Worm (Caenorhabditis elegans) whole organism, early embryonic: ENCODE results near the gene C02E7.10.

ENCODE experiments used
- B0310.2 ChIP-seq: sonication (generic microtip); optimal IDR thresholded peaks from 2 replicates; lab custom pipeline; 2016; ENCODE audit warnings: mild to moderate bottlenecking, missing genetic modification characterization, missing compliant biosample characterization
- F13C5.2 ChIP-seq: sonication (generic microtip); optimal IDR thresholded peaks from 2 replicates; lab custom pipeline; 2017; ENCODE audit warnings: mild to moderate bottlenecking, missing genetic modification characterization, inconsistent platforms, missing compliant biosample characterization
- aly-1 ChIP-seq: sonication (generic microtip); optimal IDR thresholded peaks from 2 replicates; lab custom pipeline; 2016; ENCODE audit warnings: missing genetic modification characterization, missing compliant biosample characterization
- ama-1 ChIP-seq: fragments of 150-350 bp; optimal IDR thresholded peaks from 2 replicates; lab custom pipeline; 2014
- ceh-13 ChIP-seq: fragments of 200-800 bp; sonication (Bioruptor generic); optimal IDR thresholded peaks from 2 replicates; lab custom pipeline; 2018; ENCODE audit warnings: mild to moderate bottlenecking, missing genetic modification characterization, missing compliant biosample characterization
- ceh-36 ChIP-seq: sonication (generic microtip); optimal IDR thresholded peaks from 2 replicates; lab custom pipeline; 2016; ENCODE audit warnings: missing genetic modification characterization, inconsistent platforms, missing compliant biosample characterization
- ets-7 ChIP-seq: sonication (generic microtip); optimal IDR thresholded peaks from 2 replicates; lab custom pipeline; 2016; ENCODE audit warnings: missing genotype, missing genetic modification characterization, missing compliant biosample characterization
- flt-1 ChIP-seq: fragments of 200-800 bp; sonication (Bioruptor generic); IDR thresholded peaks from 2 replicates; pipeline ENCODE4 v1.3.6; 2022; ENCODE audit warnings: missing genetic modification characterization, missing compliant biosample characterization
- hmbx-1 ChIP-seq: sonication (generic microtip); optimal IDR thresholded peaks from 2 replicates; lab custom pipeline; 2016; ENCODE audit warnings: mild to moderate bottlenecking, missing genetic modification characterization, missing compliant biosample characterization
- hmg-4 ChIP-seq: fragments of 200-800 bp; sonication (Bioruptor generic); optimal IDR thresholded peaks from 2 replicates; lab custom pipeline; 2018; ENCODE audit warnings: mild to moderate bottlenecking, missing genetic modification characterization, missing compliant biosample characterization
- hnd-1 ChIP-seq: sonication (generic microtip); optimal IDR thresholded peaks from 2 replicates; lab custom pipeline; 2016; ENCODE audit warnings: missing genetic modification characterization, missing compliant biosample characterization
- pes-1 ChIP-seq: fragments of 200-800 bp; sonication (Bioruptor generic); IDR thresholded peaks from 2 replicates; pipeline ENCODE4 v1.3.6; 2022; ENCODE audit warnings: missing genetic modification reagents, missing genetic modification characterization, missing compliant biosample characterization
- scrt-1 ChIP-seq: fragments of 200-800 bp; sonication (Bioruptor generic); IDR thresholded peaks from 2 replicates; pipeline ENCODE4 v1.3.6; 2022; ENCODE audit warnings: missing genetic modification characterization, missing compliant biosample characterization
- sea-1 ChIP-seq: fragments of 200-800 bp; sonication (Bioruptor generic); conservative IDR thresholded peaks from 2 replicates; pipeline ENCODE4 v1.3.6; 2022; ENCODE audit warnings: missing genetic modification characterization, missing compliant biosample characterization
- tbx-11 ChIP-seq: fragments of 200-800 bp; sonication (Bioruptor generic); IDR thresholded peaks from 2 replicates; pipeline ENCODE4 v1.3.6; 2022; ENCODE audit warnings: missing genetic modification characterization, missing compliant biosample characterization
- tbx-37 ChIP-seq: fragments of 200-800 bp; sonication (Bioruptor generic); conservative IDR thresholded peaks from 2 replicates; pipeline ENCODE4 v1.3.6; 2022; ENCODE audit warnings: missing genetic modification reagents, missing genetic modification characterization, missing compliant biosample characterization
- tra-4 ChIP-seq: sonication (generic microtip); optimal IDR thresholded peaks from 2 replicates; lab custom pipeline; 2017; ENCODE audit warnings: missing genetic modification characterization, missing compliant biosample characterization

Gene C02E7.10

DNA sequence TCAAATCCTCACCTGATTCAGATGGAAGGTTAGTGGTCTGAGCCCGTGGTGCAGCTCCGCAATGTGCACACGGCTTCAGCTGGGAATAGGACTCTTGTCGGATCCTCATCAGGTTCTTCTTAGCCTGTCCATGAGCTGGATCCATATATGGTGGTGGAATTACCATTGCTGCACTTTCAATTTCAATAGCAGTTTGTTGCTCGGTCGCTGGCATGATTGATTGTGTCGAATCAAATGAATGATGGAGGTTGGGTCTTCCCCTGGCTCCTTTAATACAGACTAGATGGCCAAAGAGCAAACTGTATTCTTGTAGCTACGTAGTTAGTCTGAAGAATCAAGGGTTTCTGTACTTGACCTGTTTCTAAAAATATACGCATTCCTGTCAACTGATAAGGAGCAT, at the start of gene C02E7.10:
Gene C02E7.10 (minus strand): TSS at position 232 of the 400 bp plus-strand sequence.
- no peak for TF ChIP-seq tbx-37 (GFP tag; lab: Robert Waterston, UW)
- no peak for TF ChIP-seq pes-1 (GFP tag; lab: Robert Waterston, UW)
- no peak for TF ChIP-seq ceh-13 (GFP tag; lab: Kevin White, UChicago)
- TF ChIP-seq ceh-36 = no peak
- no peak for TF ChIP-seq hmg-4
- TF ChIP-seq hmbx-1 (tag; lab: Kevin White, UChicago) = no peak
- no peak for TF ChIP-seq tbx-11 (GFP tag; lab: Robert Waterston, UW)
- no peak for TF ChIP-seq scrt-1 (GFP tag; lab: Robert Waterston, UW)
- no peak for TF ChIP-seq flt-1
- no peak for TF ChIP-seq aly-1 (tag; lab: Kevin White, UChicago)
- no peak for TF ChIP-seq sea-1
- TF ChIP-seq B0310.2 (tag; lab: Kevin White, UChicago) = no peak
- TF ChIP-seq tra-4 (tag; lab: Kevin White, UChicago) = no peak

ce11 chrV:4980873-4981272, 48.0 kb upstream of the C02E7.10 start, which contains the start of gene srsx-12:
Gene srsx-12, minus strand, starts transcription at chrV:4980973.
- TF ChIP-seq tbx-11 (GFP tag; lab: Robert Waterston, UW) = no peak

DNA sequence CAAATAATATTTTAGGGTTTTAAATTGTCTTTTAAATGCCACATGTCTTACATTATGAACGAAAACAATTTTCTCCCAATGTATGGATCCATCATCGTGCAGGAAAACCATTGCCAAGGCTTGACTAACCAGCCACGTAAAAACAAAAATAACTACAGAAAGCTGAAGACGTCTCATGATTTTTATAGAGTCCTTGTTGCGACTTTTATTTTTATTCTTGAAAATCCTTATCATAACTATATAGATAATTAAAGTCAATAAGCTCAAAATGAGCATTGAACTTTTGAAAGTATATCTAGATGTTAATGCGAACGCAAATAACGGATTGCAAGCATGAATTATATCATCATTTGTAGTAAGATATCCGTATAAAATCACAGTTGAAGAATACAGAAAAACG, 47.2 kb upstream of the C02E7.10 start:
- TF ChIP-seq ets-7 (tag; lab: Kevin White, UChicago) (no peak), sea-1 (no peak), ceh-13 (GFP tag; lab: Kevin White, UChicago) (no peak)

DNA sequence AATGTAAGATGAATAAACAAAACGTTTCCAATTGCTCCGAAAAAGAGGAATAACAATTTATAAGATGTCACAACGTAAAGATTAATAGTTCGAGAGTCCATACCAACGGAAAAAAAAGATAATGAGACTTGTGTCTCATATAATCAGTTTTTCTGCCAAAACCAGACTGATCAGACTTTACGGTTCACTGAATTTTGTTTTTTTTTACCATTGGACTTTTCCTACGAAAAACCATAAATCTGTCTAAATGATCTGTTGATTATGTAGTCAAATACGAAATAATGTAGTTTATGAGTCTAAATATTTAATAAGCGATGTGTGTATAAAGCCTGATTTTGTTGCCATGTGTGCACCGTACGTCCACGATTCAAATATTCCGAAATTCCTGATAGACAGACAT, 46.2 kb upstream of the C02E7.10 start, which contains the start of gene srsx-11:
Gene srsx-11 (minus strand): TSS at position 101 of the 400 bp plus-strand sequence.
- TF ChIP-seq tra-4 (tag; lab: Kevin White, UChicago) (no peak), tbx-11 (GFP tag; lab: Robert Waterston, UW) (no peak), ceh-36 (no peak), ama-1 (lab: Kevin White, UChicago) (no peak)

DNA sequence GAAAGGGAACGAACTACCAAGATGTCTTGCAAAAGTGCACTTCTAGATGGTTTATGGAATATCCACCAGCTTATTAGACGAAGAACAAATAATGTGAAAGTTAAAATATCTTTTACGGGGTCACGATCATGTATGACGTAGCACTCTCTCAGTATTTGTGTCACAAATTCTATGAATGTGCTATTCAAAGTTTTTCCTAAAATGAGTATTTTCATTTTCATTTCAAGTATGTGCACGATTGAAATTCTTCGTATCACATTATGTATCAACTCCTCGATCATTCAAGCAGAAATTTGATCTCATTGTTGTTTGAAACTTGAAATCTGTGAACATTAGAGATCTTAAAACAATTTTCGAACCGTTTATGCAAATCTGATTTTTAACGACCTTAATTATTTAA, 44.7 kb upstream of the C02E7.10 start:
- TF ChIP-seq aly-1 (tag; lab: Kevin White, UChicago) (no peak), F13C5.2 (tag; lab: Kevin White, UChicago) (no peak), ceh-13 (GFP tag; lab: Kevin White, UChicago) (no peak), sea-1 (no peak), tbx-11 (GFP tag; lab: Robert Waterston, UW) (no peak), hnd-1 (no peak), hmg-4 (no peak), ama-1 (lab: Kevin White, UChicago) (no peak), scrt-1 (GFP tag; lab: Robert Waterston, UW) (no peak), pes-1 (GFP tag; lab: Robert Waterston, UW) (no peak), flt-1 (no peak), tbx-37 (GFP tag; lab: Robert Waterston, UW) (no peak), B0310.2 (tag; lab: Kevin White, UChicago) (no peak), tra-4 (tag; lab: Kevin White, UChicago) (no peak), ets-7 (tag; lab: Kevin White, UChicago) (no peak), hmbx-1 (tag; lab: Kevin White, UChicago) (no peak)

- TF ChIP-seq B0310.2 (tag; lab: Kevin White, UChicago) = no peak
These were observed 42.3 kb upstream of the C02E7.10 start, which contains the start of gene F26G5.1 for ce11 chrV:4975140-4975539. Gene F26G5.1, plus strand, starts transcription at chrV:4975478.

- TF ChIP-seq ceh-36 = no peak
These were observed 41.8 kb upstream of the C02E7.10 start, which contains the start of gene srsx-10 for ce11 chrV:4974677-4975076. Gene srsx-10, minus strand, starts transcription at chrV:4974777.

- TF ChIP-seq tbx-11 (GFP tag; lab: Robert Waterston, UW) (no peak), scrt-1 (GFP tag; lab: Robert Waterston, UW) (no peak), F13C5.2 (tag; lab: Kevin White, UChicago) (no peak), flt-1 (no peak), hmg-4 (no peak), tra-4 (tag; lab: Kevin White, UChicago) (no peak), hmbx-1 (tag; lab: Kevin White, UChicago) (no peak), ceh-36 (no peak), ama-1 (lab: Kevin White, UChicago) (no peak), sea-1 (no peak), pes-1 (GFP tag; lab: Robert Waterston, UW) (no peak), ceh-13 (GFP tag; lab: Kevin White, UChicago) (no peak), B0310.2 (tag; lab: Kevin White, UChicago) (no peak), hnd-1 (no peak), tbx-37 (GFP tag; lab: Robert Waterston, UW) (no peak), ets-7 (tag; lab: Kevin White, UChicago) (no peak), aly-1 (tag; lab: Kevin White, UChicago) (no peak)
These were observed 40.1 kb upstream of the C02E7.10 start, which contains the start of gene srsx-9 for ce11 chrV:4972943-4973342. Gene srsx-9, minus strand, starts transcription at chrV:4973043.

DNA sequence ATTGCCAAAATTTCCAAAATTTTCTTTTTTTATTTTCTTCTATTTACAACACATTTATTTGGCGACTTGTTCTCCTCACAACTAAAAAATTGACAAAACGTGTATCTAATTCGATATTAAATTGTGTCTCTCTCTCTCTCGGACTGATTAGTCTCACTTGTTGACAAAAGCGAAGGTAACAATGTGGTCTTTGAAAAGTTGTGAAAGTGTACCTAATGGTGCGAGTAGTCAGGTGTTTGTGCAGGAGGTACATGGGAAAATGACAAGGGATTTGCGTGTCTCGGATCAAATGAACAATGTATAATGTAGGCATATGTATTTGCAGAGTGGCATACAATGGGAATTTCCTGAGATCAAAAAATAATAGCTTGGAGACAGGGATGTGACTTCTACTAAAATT, 36.7 kb upstream of the C02E7.10 start:
- no peak for TF ChIP-seq B0310.2 (tag; lab: Kevin White, UChicago)
- TF ChIP-seq hnd-1 = no peak
- no peak for TF ChIP-seq tbx-11 (GFP tag; lab: Robert Waterston, UW)
- no peak for TF ChIP-seq ets-7 (tag; lab: Kevin White, UChicago)
- TF ChIP-seq F13C5.2 (tag; lab: Kevin White, UChicago) = no peak
- TF ChIP-seq hmbx-1 (tag; lab: Kevin White, UChicago) = no peak
- no peak for TF ChIP-seq flt-1
- no peak for TF ChIP-seq tbx-37 (GFP tag; lab: Robert Waterston, UW)
- TF ChIP-seq sea-1 = no peak
- no peak for TF ChIP-seq aly-1 (tag; lab: Kevin White, UChicago)
- TF ChIP-seq ceh-36 = no peak
- no peak for TF ChIP-seq tra-4 (tag; lab: Kevin White, UChicago)
- no peak for TF ChIP-seq ama-1 (lab: Kevin White, UChicago)
- TF ChIP-seq hmg-4 = no peak
- no peak for TF ChIP-seq pes-1 (GFP tag; lab: Robert Waterston, UW)
- no peak for TF ChIP-seq ceh-13 (GFP tag; lab: Kevin White, UChicago)
- TF ChIP-seq scrt-1 (GFP tag; lab: Robert Waterston, UW) = no peak
